Fruit fly (Drosophila melanogaster): ENCODE results near the gene Kap-alpha3.

The Kap-alpha3 gene

DNA sequence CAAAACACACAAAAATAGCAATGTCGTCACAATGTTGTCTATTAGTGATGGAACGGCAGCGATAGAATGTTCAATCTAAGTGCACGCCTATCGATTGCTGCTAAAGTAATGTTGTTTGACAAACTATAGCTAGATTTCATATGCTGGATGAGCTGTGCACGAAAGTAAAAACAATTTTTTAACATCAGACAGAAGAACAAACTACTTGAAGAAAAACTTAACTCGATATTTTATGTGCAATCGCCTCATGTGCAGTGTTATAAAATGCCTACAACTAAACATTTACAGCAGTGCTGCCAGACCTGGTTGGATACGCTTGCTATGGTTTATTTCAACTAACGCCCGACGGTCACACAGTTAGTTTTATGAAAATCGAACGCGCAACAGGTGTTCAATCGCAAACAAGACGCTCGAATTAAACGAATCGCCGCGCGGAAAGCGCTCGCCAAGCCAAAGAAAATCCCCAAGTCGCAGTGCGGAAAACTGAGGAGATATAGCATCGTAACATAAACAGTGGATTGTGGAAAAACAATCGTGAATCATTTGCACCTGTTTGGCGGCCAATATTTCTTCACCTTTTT, 13.5 kb upstream of the Kap-alpha3 start, which contains the start of the genes bocks and CG8312 (continued):
- TF ChIP-seq trem (tag; optimal IDR thresholded peaks at IDR 0.05) (peak; percentile 93), D (optimal IDR thresholded peaks at IDR 0.05) (peak; percentile 64), D (GFP tag; optimal IDR thresholded peaks at IDR 0.05) (no peak), HLH4C (GFP tag; IDR thresholded peaks at IDR 0.05; ENCODE audit: partially characterized antibody) (no peak), CG6272 (GFP tag; IDR thresholded peaks at IDR 0.05) (no peak), CG11247 (GFP tag; IDR thresholded peaks at IDR 0.05) (no peak), sr (GFP tag; IDR thresholded peaks at IDR 0.05) (no peak), Hr39 (optimal IDR thresholded peaks at IDR 0.05) (no peak), peb (GFP tag; IDR thresholded peaks at IDR 0.05) (no peak), kni (GFP tag; optimal IDR thresholded peaks at IDR 0.05) (no peak), CG9437 (GFP tag; optimal IDR thresholded peaks at IDR 0.05) (no peak), ssp (GFP tag; IDR thresholded peaks at IDR 0.05) (no peak), CG2875 (GFP tag; optimal IDR thresholded peaks at IDR 0.05) (no peak), gt (GFP tag; IDR thresholded peaks at IDR 0.05) (no peak), CG13424 (tag; optimal IDR thresholded peaks at IDR 0.05) (peak; percentile 40), prd (optimal IDR thresholded peaks at IDR 0.05) (no peak), prd (GFP tag; IDR thresholded peaks at IDR 0.05) (no peak), CG7271 (tag; optimal IDR thresholded peaks at IDR 0.05) (no peak), HmgZ (tag; optimal IDR thresholded peaks at IDR 0.05) (peak; percentile 33), CG33213 (GFP tag; optimal IDR thresholded peaks at IDR 0.05) (peak; percentile 80), vfl (GFP tag; optimal IDR thresholded peaks at IDR 0.05) (no peak), ranshi (GFP tag; IDR thresholded peaks at IDR 0.05) (no peak), ab (GFP tag; optimal IDR thresholded peaks at IDR 0.05) (no peak), ase (GFP tag; IDR thresholded peaks at IDR 0.05) (no peak), gcm (GFP tag; optimal IDR thresholded peaks at IDR 0.05) (no peak), luna (GFP tag; optimal IDR thresholded peaks at IDR 0.05) (no peak), mam (GFP tag; optimal IDR thresholded peaks at IDR 0.05) (peak; percentile 65), zen2 (GFP tag; IDR thresholded peaks at IDR 0.05; ENCODE audit: partially characterized antibody) (no peak), NFAT (GFP tag; IDR thresholded peaks at IDR 0.05) (no peak), D19A (tag; optimal IDR thresholded peaks at IDR 0.05) (no peak), CG1233 (GFP tag; optimal IDR thresholded peaks at IDR 0.05) (peak; percentile 35), twi (tag; optimal IDR thresholded peaks at IDR 0.05) (peak; percentile 48), run (tag; optimal IDR thresholded peaks at IDR 0.05) (no peak), chif (GFP tag; optimal IDR thresholded peaks at IDR 0.05) (peak; percentile 28 to 55), ftz-f1 (GFP tag; optimal IDR thresholded peaks at IDR 0.05) (peak; percentile 35), CG3838 (GFP tag; optimal IDR thresholded peaks at IDR 0.05) (peak; percentile 80), CG8290 (GFP tag; optimal IDR thresholded peaks at IDR 0.05) (peak; percentile 78), CG8290 (tag; optimal IDR thresholded peaks at IDR 0.05) (peak; percentile 10 to 75), Max (GFP tag; optimal IDR thresholded peaks at IDR 0.05) (peak; percentile 76), Deaf1 (tag; optimal IDR thresholded peaks at IDR 0.05) (peak; percentile 21), CG11696 (GFP tag; IDR thresholded peaks at IDR 0.05) (no peak), br (optimal IDR thresholded peaks at IDR 0.05) (no peak), CG10979 (tag; optimal IDR thresholded peaks at IDR 0.05) (peak; percentile 4), lab (GFP tag; optimal IDR thresholded peaks at IDR 0.05) (peak; percentile 69), CG10565 (GFP tag; optimal IDR thresholded peaks at IDR 0.05) (no peak), CG43689 (GFP tag; IDR thresholded peaks at IDR 0.05) (no peak), CG12219 (GFP tag; optimal IDR thresholded peaks at IDR 0.05) (no peak), CG9817 (tag; optimal IDR thresholded peaks at IDR 0.05) (peak; percentile 29), sisA (GFP tag; IDR thresholded peaks at IDR 0.05) (no peak), eyg (GFP tag; optimal IDR thresholded peaks at IDR 0.05) (peak; percentile 15), aop (GFP tag; IDR thresholded peaks at IDR 0.05) (no peak), CG12769 (tag; optimal IDR thresholded peaks at IDR 0.05) (peak; percentile 51), CG10462 (GFP tag; optimal IDR thresholded peaks at IDR 0.05) (no peak)

Data from whole organism, embryonic.